Worm (Caenorhabditis elegans) whole organism, late embryonic: ENCODE data around the gene gnrr-5.

Experiments used
- C08G9.2 ChIP-seq: sonication (generic microtip); optimal IDR thresholded peaks from 2 replicates; lab custom pipeline; 2016; ENCODE audit warnings: mild to moderate bottlenecking, missing genetic modification characterization, moderate library complexity, missing compliant biosample characterization
- C38D4.7 ChIP-seq: fragments of 200-800 bp; sonication (Bioruptor generic); optimal IDR thresholded peaks from 2 replicates; lab custom pipeline; 2018; ENCODE audit warnings: mild to moderate bottlenecking, missing genetic modification characterization, moderate library complexity, missing compliant biosample characterization
- F13H6.1 ChIP-seq: sonication (generic microtip); optimal IDR thresholded peaks from 2 replicates; lab custom pipeline; 2016; ENCODE audit warnings: missing genetic modification characterization, missing compliant biosample characterization
- K02D7.2 ChIP-seq: sonication (generic microtip); optimal IDR thresholded peaks from 2 replicates; lab custom pipeline; 2017; ENCODE audit warnings: mild to moderate bottlenecking, missing genetic modification characterization, missing compliant biosample characterization
- T23F11.4 ChIP-seq: fragments of 200-800 bp; sonication (Bioruptor generic); optimal IDR thresholded peaks from 2 replicates; lab custom pipeline; 2018; ENCODE audit warnings: mild to moderate bottlenecking, missing genetic modification characterization, missing compliant biosample characterization
- ceh-2 ChIP-seq: sonication (generic microtip); optimal IDR thresholded peaks from 2 replicates; lab custom pipeline; 2016; ENCODE audit warnings: missing genotype, missing genetic modification characterization, missing compliant biosample characterization
- ceh-30 ChIP-seq: fragments of 150-350 bp; optimal IDR thresholded peaks from 2 replicates; lab custom pipeline; 2014; ENCODE audit warnings: missing biosample characterization, missing genetic modification characterization
- ceh-31 ChIP-seq: sonication (generic microtip); optimal IDR thresholded peaks from 2 replicates; lab custom pipeline; 2016; ENCODE audit warnings: missing genetic modification characterization, missing compliant biosample characterization
- ceh-34 ChIP-seq: sonication (generic microtip); optimal IDR thresholded peaks from 2 replicates; lab custom pipeline; 2016; ENCODE audit warnings: mild to moderate bottlenecking, missing genetic modification characterization, missing compliant biosample characterization
- ceh-9 ChIP-seq: sonication (generic microtip); optimal IDR thresholded peaks from 2 replicates; lab custom pipeline; 2016; ENCODE audit warnings: mild to moderate bottlenecking, missing genetic modification characterization, inconsistent platforms, missing compliant biosample characterization
- elt-2 ChIP-seq: sonication (generic microtip); optimal IDR thresholded peaks from 2 replicates; lab custom pipeline; 2016; ENCODE audit warnings: missing genetic modification reagents, missing genetic modification characterization, missing compliant biosample characterization
- ets-4 ChIP-seq: sonication (generic microtip); optimal IDR thresholded peaks from 2 replicates; lab custom pipeline; 2016; ENCODE audit warnings: missing genetic modification characterization, missing compliant biosample characterization
- eyg-1 ChIP-seq: sonication (generic microtip); optimal IDR thresholded peaks from 2 replicates; lab custom pipeline; 2016; ENCODE audit warnings: missing genotype, missing genetic modification characterization, missing compliant biosample characterization
- fax-1 ChIP-seq: sonication (generic microtip); optimal IDR thresholded peaks from 2 replicates; lab custom pipeline; 2016; ENCODE audit warnings: missing genotype, missing genetic modification characterization, missing compliant biosample characterization
- fkh-10 ChIP-seq: fragments of 150-350 bp; optimal IDR thresholded peaks from 2 replicates; lab custom pipeline; 2014; ENCODE audit warnings: missing biosample characterization, missing genetic modification reagents, missing genetic modification characterization
- gmeb-2 ChIP-seq: sonication (generic microtip); optimal IDR thresholded peaks from 2 replicates; lab custom pipeline; 2016; ENCODE audit warnings: missing genetic modification characterization, inconsistent platforms, missing compliant biosample characterization
- hlh-15 ChIP-seq: sonication (generic microtip); optimal IDR thresholded peaks from 2 replicates; lab custom pipeline; 2016; ENCODE audit warnings: missing genetic modification characterization, missing compliant biosample characterization
- lin-11 ChIP-seq: fragments of 200-800 bp; sonication (Bioruptor generic); optimal IDR thresholded peaks from 2 replicates; lab custom pipeline; 2018; ENCODE audit warnings: mild to moderate bottlenecking, missing genetic modification characterization, missing compliant biosample characterization
- mec-3 ChIP-seq: sonication (generic microtip); optimal IDR thresholded peaks from 2 replicates; lab custom pipeline; 2016; ENCODE audit warnings: borderline replicate concordance, missing genetic modification characterization, missing compliant biosample characterization
- nfya-1 ChIP-seq: sonication (generic microtip); optimal IDR thresholded peaks from 2 replicates; lab custom pipeline; 2017; ENCODE audit warnings: missing genetic modification characterization, mild to moderate bottlenecking, missing compliant biosample characterization, antibody characterized with exemption, moderate library complexity
- nhr-11 ChIP-seq: fragments of 150-350 bp; optimal IDR thresholded peaks from 2 replicates; lab custom pipeline; 2014; ENCODE audit warnings: missing biosample characterization, missing genetic modification characterization
- nhr-232 ChIP-seq: sonication (generic microtip); optimal IDR thresholded peaks from 2 replicates; lab custom pipeline; 2016; ENCODE audit warnings: missing genetic modification characterization, missing compliant biosample characterization
- pag-3 ChIP-seq: sonication (generic microtip); optimal IDR thresholded peaks from 2 replicates; lab custom pipeline; 2016; ENCODE audit warnings: missing compliant biosample characterization, missing genetic modification characterization, borderline replicate concordance
- pat-9 ChIP-seq: fragments of 200-800 bp; sonication (Bioruptor generic); optimal IDR thresholded peaks from 2 replicates; lab custom pipeline; 2018; ENCODE audit warnings: mild to moderate bottlenecking, missing genetic modification characterization, moderate library complexity, missing compliant biosample characterization
- pax-1 ChIP-seq: fragments of 150-350 bp; optimal IDR thresholded peaks from 2 replicates; lab custom pipeline; 2014; ENCODE audit warnings: missing biosample characterization, missing genetic modification characterization
- pha-2 ChIP-seq: sonication (generic microtip); optimal IDR thresholded peaks from 2 replicates; lab custom pipeline; 2017; ENCODE audit warnings: mild to moderate bottlenecking, missing genetic modification characterization, missing compliant biosample characterization
- sdc-2 ChIP-seq: sonication (generic microtip); optimal IDR thresholded peaks from 2 replicates; lab custom pipeline; 2016; ENCODE audit warnings: missing genotype, missing genetic modification characterization, missing compliant biosample characterization
- sox-2 ChIP-seq: fragments of 200-800 bp; sonication (Bioruptor generic); IDR thresholded peaks from 2 replicates; pipeline ENCODE4 v1.3.6; 2022; ENCODE audit warnings: missing genetic modification reagents, missing genetic modification characterization, missing compliant biosample characterization
- syd-9 ChIP-seq: sonication (generic microtip); optimal IDR thresholded peaks from 2 replicates; lab custom pipeline; 2016; ENCODE audit warnings: mild to moderate bottlenecking, missing genetic modification characterization, moderate library complexity, missing compliant biosample characterization
- ttx-3 ChIP-seq: sonication (generic microtip); optimal IDR thresholded peaks from 2 replicates; lab custom pipeline; 2016; ENCODE audit warnings: missing genetic modification reagents, missing genetic modification characterization, missing compliant biosample characterization
- unc-42 ChIP-seq: sonication (generic microtip); optimal IDR thresholded peaks from 2 replicates; lab custom pipeline; 2016; ENCODE audit warnings: missing genotype, missing genetic modification characterization, missing compliant biosample characterization
- unc-55 ChIP-seq: sonication (generic microtip); optimal IDR thresholded peaks from 2 replicates; lab custom pipeline; 2017; ENCODE audit warnings: missing biosample characterization, missing genetic modification reagents, missing genetic modification characterization
- ztf-16 ChIP-seq: sonication (generic microtip); optimal IDR thresholded peaks from 2 replicates; lab custom pipeline; 2017; ENCODE audit warnings: missing genetic modification characterization, missing compliant biosample characterization

gnrr-5 gene

DNA sequence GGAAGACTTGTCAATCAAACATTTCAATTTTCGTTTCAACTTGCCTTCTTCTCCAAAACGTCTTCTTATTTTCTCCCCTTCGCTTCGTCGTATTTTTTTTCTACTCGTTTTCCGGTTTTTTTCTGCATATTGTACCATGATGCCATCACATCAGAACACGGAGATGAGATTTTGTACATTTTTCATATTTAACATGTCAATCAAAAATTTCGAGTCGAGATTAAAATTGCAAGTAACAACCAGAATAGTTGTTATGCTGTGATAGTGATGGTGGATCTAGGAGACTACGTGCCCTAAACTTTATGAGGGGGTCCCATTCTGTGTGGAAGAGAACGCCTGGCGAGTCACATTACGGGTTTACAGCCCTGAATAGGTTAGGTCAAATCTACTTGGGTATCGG lies 35.4 kb upstream of the gnrr-5 start:
- TF ChIP-seq unc-55 (GFP tag; lab: Kevin White, UChicago) (peak; percentile 57), nfya-1 (tag; lab: Kevin White, UChicago) (no peak)

DNA sequence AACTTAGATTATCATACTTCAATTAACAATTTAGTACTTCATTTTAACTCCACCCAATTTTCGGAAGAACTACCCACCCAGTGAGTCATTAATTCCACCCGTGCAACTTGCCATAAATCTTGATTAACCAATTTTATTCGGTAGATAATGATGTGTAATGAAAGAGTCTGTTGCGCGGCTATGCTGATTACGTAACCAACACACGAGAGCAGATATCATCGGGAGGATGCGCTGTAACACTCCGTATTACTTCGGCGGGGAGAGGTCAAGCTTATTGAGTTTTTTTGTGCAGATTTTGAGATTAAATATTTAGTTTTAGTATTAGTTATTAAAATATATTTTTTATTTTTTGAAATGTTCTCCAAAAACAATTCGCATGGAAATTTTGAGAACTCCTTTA lies 34.5 kb upstream of the gnrr-5 start:
- no peak for TF ChIP-seq hlh-15 (tag; lab: Kevin White, UChicago)
- no peak for TF ChIP-seq C38D4.7
- no peak for TF ChIP-seq fax-1 (tag; lab: Kevin White, UChicago)
- TF ChIP-seq unc-55 (GFP tag; lab: Kevin White, UChicago), result peak; percentile 56
- TF ChIP-seq, all 69 proteins: peak for 1

- TF ChIP-seq ceh-9 (tag; lab: Kevin White, UChicago), result no peak
- TF ChIP-seq fkh-10 (GFP tag; lab: Kevin White, UChicago), result no peak
Observed at ce11 chrV:4487888-4488287, 33.4 kb upstream of the gnrr-5 start.

- TF ChIP-seq unc-55 (GFP tag; lab: Kevin White, UChicago) (peak; percentile 17), K02D7.2 (no peak)
Observed at ce11 chrV:4486626-4487025, 32.1 kb upstream of the gnrr-5 start.

ce11 chrV:4483049-4483507 lies 28.5 kb upstream of the gnrr-5 start, which contains the start of gene exc-15:
TSS of gene exc-15 (plus strand) at chrV:4483459.
- TF ChIP-seq pag-3 (tag; lab: Kevin White, UChicago) (no peak), T23F11.4 (GFP tag; lab: Kevin White, UChicago) (no peak), ceh-2 (tag; lab: Kevin White, UChicago) (no peak), fkh-10 (GFP tag; lab: Kevin White, UChicago) (no peak), ceh-34 (tag; lab: Kevin White, UChicago) (no peak), eyg-1 (no peak), ztf-16 (tag; lab: Kevin White, UChicago) (no peak), pat-9 (tag; lab: Kevin White, UChicago) (no peak), syd-9 (tag; lab: Kevin White, UChicago) (no peak), K02D7.2 (no peak), nhr-11 (tag; lab: Kevin White, UChicago) (no peak), ttx-3 (tag; lab: Kevin White, UChicago) (no peak), pax-1 (tag; lab: Kevin White, UChicago) (no peak), ets-4 (tag; lab: Kevin White, UChicago) (no peak), sox-2 (GFP tag; lab: Robert Waterston, UW) (no peak), C38D4.7 (no peak), ceh-30 (tag; lab: Kevin White, UChicago) (no peak), mec-3 (tag; lab: Kevin White, UChicago) (no peak)
- TF ChIP-seq, all 69 proteins: peak for 0

- TF ChIP-seq unc-42 (tag; lab: Kevin White, UChicago) (no peak), ets-4 (tag; lab: Kevin White, UChicago) (no peak), F13H6.1 (tag; lab: Kevin White, UChicago) (no peak), ttx-3 (tag; lab: Kevin White, UChicago) (no peak), lin-11 (tag; lab: Kevin White, UChicago) (no peak), gmeb-2 (no peak), sdc-2 (tag; lab: Kevin White, UChicago) (no peak), pha-2 (no peak), unc-55 (GFP tag; lab: Kevin White, UChicago) (no peak), nhr-232 (tag; lab: Kevin White, UChicago) (no peak), pat-9 (tag; lab: Kevin White, UChicago) (no peak), elt-2 (tag; lab: Kevin White, UChicago) (no peak), C08G9.2 (tag; lab: Kevin White, UChicago) (no peak), ceh-31 (tag; lab: Kevin White, UChicago) (no peak)
- TF ChIP-seq, all 69 proteins: peak for 0
Observed at ce11 chrV:4481823-4482222, 27.3 kb upstream of the gnrr-5 start.
